Worm (Caenorhabditis elegans) whole organism, L4 larva: Measurements from ENCODE around the gene C54D10.3.
A peak's percentile ranks its signal among the peaks of the same experiment; 100 is the strongest.

Experiments used
- Y105C5A.15 ChIP-seq: fragments of 200-800 bp; sonication (Bioruptor generic); IDR thresholded peaks from 2 replicates; pipeline ENCODE4 v1.3.6; 2022; ENCODE audit warnings: missing genetic modification characterization, missing compliant biosample characterization
- Y48G9A.11 ChIP-seq: fragments of 200-800 bp; sonication (Bioruptor generic); IDR thresholded peaks from 2 replicates; pipeline ENCODE4 v1.3.6; 2022; ENCODE audit warnings: missing genetic modification reagents, missing genetic modification characterization, missing compliant biosample characterization
- aha-1 ChIP-seq: fragments of 150-350 bp; peaks from one replicate; lab custom pipeline; 2014; ENCODE audit warnings: missing biosample characterization, missing genetic modification characterization
- ama-1 ChIP-seq: fragments of 150-350 bp; optimal IDR thresholded peaks from 2 replicates; lab custom pipeline; 2014; ENCODE audit warnings: inconsistent platforms, mixed read lengths
- attf-4 ChIP-seq: sonication (generic microtip); optimal IDR thresholded peaks from 3 replicates; lab custom pipeline; 2017; ENCODE audit warnings: missing biosample characterization, missing genetic modification characterization
- ceh-20 ChIP-seq: fragments of 200-800 bp; sonication (Bioruptor generic); IDR thresholded peaks from 2 replicates; pipeline ENCODE4 v1.3.6; 2022; ENCODE audit warnings: missing genetic modification reagents, missing genetic modification characterization, missing compliant biosample characterization
- ceh-28 ChIP-seq: fragments of 150-350 bp; optimal IDR thresholded peaks from 2 replicates; lab custom pipeline; 2014; ENCODE audit warnings: missing biosample characterization, missing genetic modification reagents, missing genetic modification characterization
- ceh-62 ChIP-seq: sonication (generic microtip); optimal IDR thresholded peaks from 2 replicates; lab custom pipeline; 2017; ENCODE audit warnings: missing biosample characterization, missing genetic modification characterization
- daf-8 ChIP-seq: fragments of 200-800 bp; sonication (Bioruptor generic); IDR thresholded peaks from 2 replicates; pipeline ENCODE4 v1.3.6; 2022; ENCODE audit warnings: missing genetic modification characterization, missing compliant biosample characterization
- duxl-1 ChIP-seq: sonication (generic microtip); optimal IDR thresholded peaks from 2 replicates; lab custom pipeline; 2016; ENCODE audit warnings: mild to moderate bottlenecking, missing genetic modification characterization, moderate library complexity, missing compliant biosample characterization; ENCODE audit not compliant: poor library complexity
- egl-43 ChIP-seq: fragments of 200-800 bp; sonication (Bioruptor generic); IDR thresholded peaks from 2 replicates; pipeline ENCODE4 v1.3.6; 2022; ENCODE audit warnings: missing genetic modification reagents, missing genetic modification characterization, missing compliant biosample characterization
- fkh-10 ChIP-seq: fragments of 150-350 bp; optimal IDR thresholded peaks from 2 replicates; lab custom pipeline; 2014; ENCODE audit warnings: missing biosample characterization, missing genetic modification reagents, missing genetic modification characterization
- fos-1 ChIP-seq: fragments of 150-350 bp; optimal IDR thresholded peaks from 2 replicates; lab custom pipeline; 2014; ENCODE audit warnings: missing biosample characterization, missing genetic modification characterization
- gei-8 ChIP-seq: fragments of 200-800 bp; sonication (Bioruptor generic); optimal IDR thresholded peaks from 2 replicates; lab custom pipeline; 2018; ENCODE audit warnings: mild to moderate bottlenecking, missing genetic modification characterization, missing compliant biosample characterization
- lin-38 ChIP-seq: fragments of 200-800 bp; sonication (Bioruptor generic); IDR thresholded peaks from 2 replicates; pipeline ENCODE4 v1.3.6; 2022; ENCODE audit warnings: missing genetic modification reagents, missing genetic modification characterization, missing compliant biosample characterization
- lir-3 ChIP-seq: sonication (generic microtip); optimal IDR thresholded peaks from 2 replicates; lab custom pipeline; 2016; ENCODE audit warnings: mild to moderate bottlenecking, missing genetic modification characterization, missing compliant biosample characterization
- madf-5 ChIP-seq, 2 experiments: fragments of 200-800 bp; sonication (Bioruptor generic); IDR thresholded peaks; 2 replicates each; pipeline ENCODE4 v1.3.6; 2022; ENCODE audit warnings: missing compliant biosample characterization in 2 of 2, missing genetic modification characterization in 2 of 2
- mdl-1 ChIP-seq, 2 experiments: fragments of 150-350 bp in 1 of 2; sonication (generic microtip) in 1 of 2; optimal IDR thresholded peaks; 2 replicates each; lab custom pipeline; 2014 to 2017; ENCODE audit warnings: missing biosample characterization in 2 of 2, missing genetic modification characterization in 2 of 2
- mdt-29 ChIP-seq: fragments of 200-800 bp; sonication (Bioruptor generic); IDR thresholded peaks from 2 replicates; pipeline ENCODE4 v1.3.6; 2022; ENCODE audit warnings: missing genetic modification reagents, missing genetic modification characterization, missing compliant biosample characterization
- mep-1 ChIP-seq: fragments of 150-350 bp; sonication (generic microtip); optimal IDR thresholded peaks from 3 replicates; lab custom pipeline; 2014; ENCODE audit warnings: missing biosample characterization, missing genetic modification characterization
- nhr-11 ChIP-seq: fragments of 150-350 bp; optimal IDR thresholded peaks from 2 replicates; lab custom pipeline; 2014; ENCODE audit warnings: missing biosample characterization, missing genetic modification characterization
- nhr-25 ChIP-seq: sonication (generic microtip); optimal IDR thresholded peaks from 2 replicates; lab custom pipeline; 2017; ENCODE audit warnings: missing genetic modification characterization, mild to moderate bottlenecking, missing compliant biosample characterization, antibody characterized with exemption, moderate library complexity, borderline replicate concordance; ENCODE audit not compliant: insufficient read depth
- nhr-6 ChIP-seq: fragments of 150-350 bp; optimal IDR thresholded peaks from 2 replicates; lab custom pipeline; 2014; ENCODE audit warnings: missing biosample characterization, missing genetic modification characterization
- php-3 ChIP-seq: fragments of 200-800 bp; sonication (Bioruptor generic); IDR thresholded peaks from 2 replicates; pipeline ENCODE4 v1.3.6; 2022; ENCODE audit warnings: missing genetic modification reagents, missing genetic modification characterization, missing compliant biosample characterization
- rbr-2 ChIP-seq: sonication (generic microtip); optimal IDR thresholded peaks from 2 replicates; lab custom pipeline; 2016; ENCODE audit warnings: missing genotype, missing genetic modification characterization, missing compliant biosample characterization
- saeg-2 ChIP-seq: fragments of 200-800 bp; sonication (Bioruptor generic); IDR thresholded peaks from 2 replicates; pipeline ENCODE4 v1.3.6; 2022; ENCODE audit warnings: missing genetic modification reagents, missing genetic modification characterization, missing compliant biosample characterization
- sdz-12 ChIP-seq: fragments of 200-800 bp; sonication (Bioruptor generic); optimal IDR thresholded peaks from 2 replicates; lab custom pipeline; 2018; ENCODE audit warnings: mild to moderate bottlenecking, missing genetic modification characterization, missing compliant biosample characterization
- skn-1 ChIP-seq: fragments of 150-350 bp; optimal IDR thresholded peaks from 2 replicates; lab custom pipeline; 2014; ENCODE audit warnings: missing biosample characterization, missing genetic modification characterization
- spr-1 ChIP-seq: sonication (generic microtip); optimal IDR thresholded peaks from 2 replicates; lab custom pipeline; 2016; ENCODE audit warnings: mild to moderate bottlenecking, missing genetic modification characterization, missing compliant biosample characterization
- tag-97 ChIP-seq: fragments of 200-800 bp; sonication (Bioruptor generic); IDR thresholded peaks from 2 replicates; pipeline ENCODE4 v1.3.6; 2022; ENCODE audit warnings: missing genetic modification characterization, missing compliant biosample characterization
- unc-130 ChIP-seq: sonication (generic microtip); optimal IDR thresholded peaks from 2 replicates; lab custom pipeline; 2016; ENCODE audit warnings: missing genetic modification reagents, missing genetic modification characterization, missing compliant biosample characterization
- unc-62 ChIP-seq, 3 experiments: fragments of 150-350 bp in 1 of 3; sonication (generic microtip); optimal IDR thresholded peaks in 2 of 3; peaks in 1 of 3; 1 replicate in 1 of 3; 2 replicates in 2 of 3; lab custom pipeline; 2014 to 2017; ENCODE audit warnings: missing biosample characterization in 3 of 3, missing genetic modification characterization in 3 of 3, missing genetic modification reagents in 3 of 3, missing genotype in 1 of 3
- vab-7 ChIP-seq: fragments of 200-800 bp; sonication (Bioruptor generic); IDR thresholded peaks from 2 replicates; pipeline ENCODE4 v1.3.6; 2022; ENCODE audit warnings: missing genetic modification reagents, missing genetic modification characterization, missing compliant biosample characterization
- zfp-3 ChIP-seq: fragments of 200-800 bp; sonication (Bioruptor generic); conservative IDR thresholded peaks from 2 replicates; pipeline ENCODE4 v1.3.6; 2022; ENCODE audit warnings: missing genetic modification reagents, missing genetic modification characterization, missing compliant biosample characterization
- zip-2 ChIP-seq: fragments of 150-350 bp; optimal IDR thresholded peaks from 2 replicates; lab custom pipeline; 2014; ENCODE audit warnings: missing biosample characterization, missing genetic modification characterization
- ztf-7 ChIP-seq: fragments of 150-350 bp; optimal IDR thresholded peaks from 2 replicates; lab custom pipeline; 2014; ENCODE audit warnings: missing biosample characterization, missing genetic modification characterization

C54D10.3 gene

DNA sequence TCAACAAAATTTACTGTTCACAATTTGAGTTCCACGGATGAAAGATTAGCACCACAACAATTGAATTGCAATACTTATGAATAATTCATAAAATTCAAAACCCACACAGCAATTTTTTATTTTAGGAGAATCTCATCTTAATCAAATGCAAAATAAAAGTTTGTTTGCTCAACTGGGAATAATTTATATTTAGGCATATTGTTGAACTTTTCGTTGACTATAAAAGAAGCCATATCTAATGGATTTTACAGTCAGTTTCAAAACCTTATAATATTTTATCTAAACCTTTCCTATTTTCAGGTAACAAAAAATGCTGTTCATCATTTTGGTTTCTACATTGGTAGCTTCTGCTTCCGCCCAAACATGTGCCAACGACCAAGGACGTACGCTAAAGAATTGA lies at the start of gene C54D10.3:
Gene C54D10.3 (plus strand): TSS at position 301 of the 400 bp plus-strand sequence.
- TF ChIP-seq unc-62 (GFP tag; optimal IDR thresholded peaks at IDR 0.05 in 1 of 2; lab: Kevin White, UChicago) (peak in 1 of 2 experiments; percentile 87), unc-62 (tag; optimal IDR thresholded peaks at IDR 0.05; lab: Kevin White, UChicago) (no peak), Y48G9A.11 (GFP tag; lab: Robert Waterston, UW) (no peak), mep-1 (no peak)

ce11 chrV:12369437-12369836 lies 49.0 kb upstream of the C54D10.3 start, which contains the start of gene gcy-13:
TSS of gene gcy-13 (minus strand) at chrV:12369537.
- TF ChIP-seq ama-1 (lab: Kevin White, UChicago): no peak
- TF ChIP-seq madf-5 (GFP tag; IDR thresholded peaks at IDR 0.05; lab: Robert Waterston, UW): no peak
- TF ChIP-seq zip-2 (tag; lab: Kevin White, UChicago): no peak
- TF ChIP-seq duxl-1 (tag; lab: Kevin White, UChicago): no peak
- TF ChIP-seq php-3 (GFP tag; lab: Robert Waterston, UW): no peak
- TF ChIP-seq rbr-2: no peak
- TF ChIP-seq fkh-10 (GFP tag; lab: Kevin White, UChicago): no peak
- no peak for TF ChIP-seq lir-3 (tag; lab: Kevin White, UChicago)
- TF ChIP-seq daf-8 (GFP tag; lab: Robert Waterston, UW): no peak
- TF ChIP-seq nhr-6 (tag; lab: Kevin White, UChicago): no peak
- no peak for TF ChIP-seq vab-7
- no peak for TF ChIP-seq sdz-12 (GFP tag; lab: Kevin White, UChicago)

ce11 chrV:12371386-12371785 lies 47.0 kb upstream of the C54D10.3 start, which contains the start of gene F23H12.7:
TSS of gene F23H12.7 (plus strand) at chrV:12371686.
- TF ChIP-seq nhr-11 (tag; lab: Kevin White, UChicago) (no peak), unc-62 (GFP tag; optimal IDR thresholded peaks at IDR 0.05 in 1 of 2; lab: Kevin White, UChicago) (peak in 1 of 2 experiments; percentile 1), unc-62 (tag; optimal IDR thresholded peaks at IDR 0.05; lab: Kevin White, UChicago) (no peak), fos-1 (tag; lab: Kevin White, UChicago) (no peak), gei-8 (GFP tag; lab: Kevin White, UChicago) (no peak)

- peak; percentile 51; the same call in 1 of the 2 replicates for TF ChIP-seq Y48G9A.11 (GFP tag; lab: Robert Waterston, UW)
- TF ChIP-seq, all 104 proteins: peak for 1; not testable (repeated sequence) for 103
Observed at ce11 chrV:12374252-12374651, 44.1 kb upstream of the C54D10.3 start, which contains the start of gene F23H12.10. TSS of gene F23H12.10 (minus strand) at chrV:12374263.

DNA sequence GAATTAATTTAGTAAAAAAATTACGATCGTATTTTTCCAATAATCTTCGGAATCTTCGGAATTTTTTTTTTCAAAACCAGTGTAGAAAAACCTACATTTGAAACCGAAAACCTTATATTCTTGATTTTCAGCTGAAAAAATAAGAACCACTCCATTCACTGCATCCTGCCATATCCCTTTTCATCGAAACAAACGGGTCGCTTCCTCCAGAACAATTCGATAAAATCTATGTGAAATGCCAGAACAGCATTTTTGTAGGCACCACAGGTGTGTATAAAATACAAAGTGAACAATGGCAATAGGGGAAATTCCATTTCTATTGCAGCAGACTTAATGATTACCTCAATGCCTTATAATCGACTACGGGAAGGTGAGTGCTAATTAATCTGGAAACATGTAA lies 41.1 kb upstream of the C54D10.3 start, which contains the start of gene K01D12.1:
Gene K01D12.1 (plus strand): TSS at position 301 of the 400 bp plus-strand sequence.
- TF ChIP-seq aha-1 (tag; lab: Kevin White, UChicago) (peak; percentile 70), unc-62 (GFP tag; optimal IDR thresholded peaks at IDR 0.05 in 1 of 2; lab: Kevin White, UChicago) (peak in 1 of 2 experiments; percentile 71), unc-62 (tag; optimal IDR thresholded peaks at IDR 0.05; lab: Kevin White, UChicago) (no peak), fos-1 (tag; lab: Kevin White, UChicago) (no peak)

DNA sequence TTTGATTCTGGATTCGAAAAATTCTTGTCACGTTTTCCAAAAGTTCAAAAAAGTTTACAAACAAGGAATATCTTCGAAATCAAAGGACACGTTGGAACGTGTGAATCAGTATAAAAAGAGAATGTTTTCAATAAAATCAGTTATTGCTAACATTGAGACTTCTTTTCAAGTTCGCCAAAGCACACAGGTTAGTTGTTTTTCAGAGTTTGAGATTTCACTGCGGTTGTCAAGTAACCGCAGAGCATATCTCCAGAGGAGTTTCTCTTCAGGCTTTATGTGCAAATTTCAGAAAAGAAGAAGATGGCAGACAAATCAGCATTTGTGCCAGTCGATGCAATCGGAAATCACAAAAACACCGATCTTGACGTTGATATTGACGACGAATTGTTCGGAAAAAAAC lies 32.2 kb upstream of the C54D10.3 start, which contains the start of gene K01D12.15:
Gene K01D12.15 (plus strand): TSS at position 301 of the 400 bp plus-strand sequence.
- TF ChIP-seq saeg-2 (GFP tag; lab: Robert Waterston, UW) (no peak), mdl-1 (tag; optimal IDR thresholded peaks at IDR 0.05; lab: Kevin White, UChicago) (no peak), ceh-62 (tag; lab: Kevin White, UChicago) (no peak), lir-3 (tag; lab: Kevin White, UChicago) (no peak), mdt-29 (GFP tag; lab: Robert Waterston, UW) (no peak), nhr-25 (no peak), ceh-20 (GFP tag; lab: Robert Waterston, UW) (no peak), attf-4 (tag; lab: Kevin White, UChicago) (no peak), egl-43 (GFP tag; lab: Robert Waterston, UW) (no peak), skn-1 (tag; lab: Kevin White, UChicago) (no peak), ztf-7 (tag; lab: Kevin White, UChicago) (no peak), vab-7 (no peak), aha-1 (tag; lab: Kevin White, UChicago) (no peak), ceh-28 (no peak), zfp-3 (GFP tag; lab: Robert Waterston, UW) (no peak), Y105C5A.15 (no peak), spr-1 (tag; lab: Kevin White, UChicago) (no peak), unc-130 (GFP tag; lab: Kevin White, UChicago) (no peak), lin-38 (GFP tag; lab: Robert Waterston, UW) (no peak), tag-97 (GFP tag; lab: Robert Waterston, UW) (no peak)
